Fruit fly (Drosophila melanogaster) whole organism, embryonic: Measurements from ENCODE around the gene deltaCOP.

ENCODE experiments used
- Adf1 ChIP-seq: fragments of 200-800 bp; sonication (Bioruptor generic); IDR thresholded peaks from 2 replicates; pipeline ENCODE4 v1.3.6; 2022; ENCODE audit warnings: missing biosample characterization, missing genetic modification characterization
- Antp ChIP-seq: fragments of 200-800 bp; sonication (Bioruptor generic); optimal IDR thresholded peaks from 3 replicates; lab custom pipeline; 2016; ENCODE audit warnings: missing biosample characterization, missing genetic modification characterization
- Atf3 ChIP-seq: fragments of 200-800 bp; sonication (Bioruptor generic); optimal IDR thresholded peaks from 3 replicates; lab custom pipeline; 2016; ENCODE audit warnings: missing biosample characterization, missing genetic modification characterization
- BEAF-32 ChIP-seq: fragments of 200-800 bp; sonication (Bioruptor generic); optimal IDR thresholded peaks from 3 replicates; lab custom pipeline; 2017; ENCODE audit warnings: missing biosample characterization, missing genetic modification characterization, mild to moderate bottlenecking, moderate library complexity, missing genetic modification reagents
- CG10462 ChIP-seq: fragments of 200-800 bp; sonication (Bioruptor generic); optimal IDR thresholded peaks from 2 replicates; lab custom pipeline; 2016; ENCODE audit warnings: missing biosample characterization, missing genetic modification characterization
- CG15269 ChIP-seq: fragments of 200-800 bp; sonication (Bioruptor generic); optimal IDR thresholded peaks from 2 replicates; lab custom pipeline; 2018; ENCODE audit warnings: missing biosample characterization, mild to moderate bottlenecking, missing genetic modification characterization, moderate library complexity
- CG16813 ChIP-seq: fragments of 200-800 bp; sonication (Bioruptor generic); IDR thresholded peaks from 3 replicates; pipeline ENCODE4 v1.3.6; 2022; ENCODE audit warnings: missing biosample characterization, missing genetic modification characterization; ENCODE audit not compliant: partially characterized antibody
- CG18476 ChIP-seq: fragments of 200-800 bp; sonication (Bioruptor generic); optimal IDR thresholded peaks from 2 replicates; lab custom pipeline; 2016; ENCODE audit warnings: missing biosample characterization, mild to moderate bottlenecking, missing genetic modification characterization
- CG3847 ChIP-seq: fragments of 200-800 bp; sonication (Bioruptor generic); IDR thresholded peaks from 2 replicates; pipeline ENCODE4 v1.3.6; 2022; ENCODE audit warnings: missing biosample characterization, missing genetic modification characterization
- CG43689 ChIP-seq: fragments of 200-800 bp; sonication (Bioruptor generic); IDR thresholded peaks from 2 replicates; pipeline ENCODE4 v1.3.6; 2022; ENCODE audit warnings: missing biosample characterization, missing genetic modification characterization
- CG7963 ChIP-seq: fragments of 200-800 bp; sonication (Bioruptor generic); IDR thresholded peaks from 3 replicates; pipeline ENCODE4 v1.3.6; 2022; ENCODE audit warnings: missing biosample characterization, missing genetic modification characterization; ENCODE audit not compliant: partially characterized antibody
- CG8478 ChIP-seq: fragments of >200 bp; optimal IDR thresholded peaks from 2 replicates; lab custom pipeline; 2018
- CG9932 ChIP-seq: fragments of 200-800 bp; sonication (Bioruptor generic); IDR thresholded peaks from 2 replicates; pipeline ENCODE4 v1.3.6; 2022; ENCODE audit warnings: missing biosample characterization, missing genetic modification characterization
- CrebB ChIP-seq: fragments of 200-800 bp; sonication (Bioruptor generic); optimal IDR thresholded peaks from 3 replicates; lab custom pipeline; 2018; ENCODE audit warnings: missing biosample characterization, mild to moderate bottlenecking, missing genetic modification characterization
- Doc3 ChIP-seq: fragments of 200-800 bp; sonication (Bioruptor generic); IDR thresholded peaks from 3 replicates; pipeline ENCODE4 v1.3.6; 2022; ENCODE audit warnings: missing biosample characterization, missing genetic modification characterization; ENCODE audit not compliant: partially characterized antibody
- Dp ChIP-seq: fragments of 200-800 bp; sonication (Bioruptor generic); optimal IDR thresholded peaks from 2 replicates; lab custom pipeline; 2018; ENCODE audit warnings: missing biosample characterization, mild to moderate bottlenecking, missing genetic modification characterization, moderate library complexity
- Fer3 ChIP-seq: fragments of 200-800 bp; sonication (Bioruptor generic); optimal IDR thresholded peaks from 2 replicates; lab custom pipeline; 2018; ENCODE audit warnings: missing biosample characterization, mild to moderate bottlenecking, missing genetic modification characterization, moderate library complexity
- HLH3B ChIP-seq: fragments of 200-800 bp; sonication (Bioruptor generic); IDR thresholded peaks from 2 replicates; pipeline ENCODE4 v1.3.6; 2022; ENCODE audit warnings: missing biosample characterization, missing genetic modification characterization
- Hr51 ChIP-seq, 2 experiments: fragments of 200-800 bp; sonication (Bioruptor generic); optimal IDR thresholded peaks; 2 replicates in 1 of 2; 3 replicates in 1 of 2; lab custom pipeline; 2016 to 2018; ENCODE audit warnings: missing biosample characterization in 2 of 2, missing genetic modification characterization in 2 of 2, mild to moderate bottlenecking in 1 of 2, moderate library complexity in 1 of 2
- Hr78 ChIP-seq, 2 experiments: fragments of 200-800 bp in 1 of 2; fragments of >200 bp in 1 of 2; sonication (Bioruptor generic) in 1 of 2; optimal IDR thresholded peaks; 2 replicates each; lab custom pipeline; 2017 to 2019; ENCODE audit warnings: missing biosample characterization in 2 of 2, missing genetic modification characterization in 2 of 2, mild to moderate bottlenecking in 1 of 2, moderate library complexity in 1 of 2
- Lim3 ChIP-seq: fragments of 200-800 bp; sonication (Bioruptor generic); IDR thresholded peaks from 2 replicates; pipeline ENCODE4 v1.3.6; 2022; ENCODE audit warnings: missing biosample characterization, missing genetic modification characterization
- Meics ChIP-seq: fragments of 200-800 bp; sonication (Bioruptor generic); optimal IDR thresholded peaks from 2 replicates; lab custom pipeline; 2017; ENCODE audit warnings: missing biosample characterization, mild to moderate bottlenecking, missing genetic modification characterization
- Ravus ChIP-seq: fragments of 200-800 bp; sonication (Bioruptor generic); IDR thresholded peaks from 2 replicates; pipeline ENCODE4 v1.3.6; 2022; ENCODE audit warnings: missing biosample characterization, missing genetic modification characterization
- Sin3A ChIP-seq: fragments of >200 bp; optimal IDR thresholded peaks from 2 replicates; lab custom pipeline; 2018
- ac ChIP-seq: fragments of 200-800 bp; sonication (Bioruptor generic); optimal IDR thresholded peaks from 3 replicates; lab custom pipeline; 2017; ENCODE audit warnings: missing biosample characterization, mild to moderate bottlenecking, missing genetic modification characterization
- aop ChIP-seq: fragments of 200-800 bp; sonication (Bioruptor generic); IDR thresholded peaks from 2 replicates; pipeline ENCODE4 v1.3.6; 2022; ENCODE audit warnings: missing biosample characterization, missing genetic modification characterization
- bbx ChIP-seq: fragments of 200-800 bp; sonication (Bioruptor generic); IDR thresholded peaks from 2 replicates; pipeline ENCODE4 v1.3.6; 2022; ENCODE audit warnings: missing biosample characterization, missing genetic modification characterization; ENCODE audit not compliant: partially characterized antibody
- caup ChIP-seq: fragments of 200-800 bp; sonication (Bioruptor generic); optimal IDR thresholded peaks from 3 replicates; lab custom pipeline; 2017; ENCODE audit warnings: missing biosample characterization, mild to moderate bottlenecking, missing genetic modification characterization, moderate library complexity; ENCODE audit not compliant: severe bottlenecking
- dmrt11E ChIP-seq: fragments of 200-800 bp; sonication (Bioruptor generic); optimal IDR thresholded peaks from 3 replicates; lab custom pipeline; 2018; ENCODE audit warnings: missing biosample characterization, mild to moderate bottlenecking, missing genetic modification characterization, moderate library complexity
- emc ChIP-seq: fragments of 200-800 bp; sonication (Bioruptor generic); optimal IDR thresholded peaks from 2 replicates; lab custom pipeline; 2016; ENCODE audit warnings: missing biosample characterization, missing genetic modification characterization
- hbn ChIP-seq: fragments of 200-800 bp; sonication (Bioruptor generic); IDR thresholded peaks from 2 replicates; pipeline ENCODE4 v1.3.6; 2022; ENCODE audit warnings: missing biosample characterization, missing genetic modification characterization; ENCODE audit not compliant: partially characterized antibody
- hth ChIP-seq: fragments of >200 bp; optimal IDR thresholded peaks from 2 replicates; lab custom pipeline; 2017; ENCODE audit warnings: inconsistent platforms
- ind ChIP-seq: fragments of 200-800 bp; sonication (Bioruptor generic); optimal IDR thresholded peaks from 3 replicates; lab custom pipeline; 2016; ENCODE audit warnings: missing biosample characterization, missing genetic modification characterization
- onecut ChIP-seq: fragments of 200-800 bp; sonication (Bioruptor generic); IDR thresholded peaks from 2 replicates; pipeline ENCODE4 v1.3.6; 2022; ENCODE audit warnings: missing biosample characterization, missing genetic modification characterization
- pan ChIP-seq, 4 experiments: fragments of >200 bp in 3 of 4; fragments of 200-800 bp in 1 of 4; sonication (Bioruptor generic) in 1 of 4; optimal IDR thresholded peaks in 3 of 4; IDR thresholded peaks in 1 of 4; 2 replicates each; pipeline versions ENCODE4 v1.3.6 to Lab custom; 2017 to 2022; ENCODE audit warnings: missing biosample characterization in 2 of 4, missing genetic modification characterization in 2 of 4, mixed read lengths in 1 of 4
- pita ChIP-seq: fragments of 200-800 bp; sonication (Bioruptor generic); optimal IDR thresholded peaks from 2 replicates; lab custom pipeline; 2017; ENCODE audit warnings: missing biosample characterization, mild to moderate bottlenecking, missing genetic modification characterization
- ranshi ChIP-seq: fragments of 200-800 bp; sonication (Bioruptor generic); IDR thresholded peaks from 2 replicates; pipeline ENCODE4 v1.3.6; 2022; ENCODE audit warnings: missing biosample characterization, missing genetic modification characterization
- rib ChIP-seq: fragments of 200-800 bp; sonication (Bioruptor generic); IDR thresholded peaks from 2 replicates; pipeline ENCODE4 v1.3.6; 2022; ENCODE audit warnings: missing biosample characterization, missing genetic modification characterization
- ro ChIP-seq: fragments of 200-800 bp; sonication (Bioruptor generic); IDR thresholded peaks from 2 replicates; pipeline ENCODE4 v1.3.6; 2022; ENCODE audit warnings: missing biosample characterization, missing genetic modification characterization
- row ChIP-seq: fragments of 200-800 bp; sonication (Bioruptor generic); IDR thresholded peaks from 3 replicates; pipeline ENCODE4 v1.3.6; 2022; ENCODE audit warnings: missing biosample characterization, missing genetic modification characterization
- sima ChIP-seq: fragments of 200-800 bp; sonication (Bioruptor generic); optimal IDR thresholded peaks from 2 replicates; lab custom pipeline; 2016; ENCODE audit warnings: missing biosample characterization, missing genetic modification characterization
- slou ChIP-seq: fragments of 200-800 bp; sonication (Bioruptor generic); optimal IDR thresholded peaks from 3 replicates; lab custom pipeline; 2016; ENCODE audit warnings: missing biosample characterization, missing genetic modification characterization
- sob ChIP-seq: fragments of 200-800 bp; sonication (Bioruptor generic); IDR thresholded peaks from 2 replicates; pipeline ENCODE4 v1.3.6; 2022; ENCODE audit warnings: missing biosample characterization, missing genetic modification characterization
- sr ChIP-seq: fragments of 200-800 bp; sonication (Bioruptor generic); IDR thresholded peaks from 3 replicates; pipeline ENCODE4 v1.3.6; 2022; ENCODE audit warnings: missing biosample characterization, missing genetic modification characterization
- tll ChIP-seq, 2 experiments: fragments of 200-800 bp in 1 of 2; fragments of >200 bp in 1 of 2; sonication (Bioruptor generic) in 1 of 2; optimal IDR thresholded peaks; 2 replicates each; lab custom pipeline; 2017 to 2019; ENCODE audit warnings: missing biosample characterization in 2 of 2, missing genetic modification characterization in 2 of 2, mild to moderate bottlenecking in 1 of 2, moderate library complexity in 1 of 2
- tna ChIP-seq: fragments of 200-800 bp; sonication (Bioruptor generic); IDR thresholded peaks from 2 replicates; pipeline ENCODE4 v1.3.6; 2022; ENCODE audit warnings: missing biosample characterization, missing genetic modification characterization; ENCODE audit not compliant: partially characterized antibody
- trem ChIP-seq: fragments of 200-800 bp; optimal IDR thresholded peaks from 3 replicates; lab custom pipeline; 2019; ENCODE audit warnings: missing biosample characterization, mild to moderate bottlenecking, missing genetic modification characterization, moderate library complexity
- zen ChIP-seq: fragments of 200-800 bp; sonication (Bioruptor generic); optimal IDR thresholded peaks from 3 replicates; lab custom pipeline; 2018; ENCODE audit warnings: missing biosample characterization, mild to moderate bottlenecking, missing genetic modification characterization, moderate library complexity
- zfh2 ChIP-seq: fragments of 200-800 bp; sonication (Bioruptor generic); optimal IDR thresholded peaks from 2 replicates; lab custom pipeline; 2016; ENCODE audit warnings: missing biosample characterization, missing genetic modification characterization

deltaCOP gene

DNA sequence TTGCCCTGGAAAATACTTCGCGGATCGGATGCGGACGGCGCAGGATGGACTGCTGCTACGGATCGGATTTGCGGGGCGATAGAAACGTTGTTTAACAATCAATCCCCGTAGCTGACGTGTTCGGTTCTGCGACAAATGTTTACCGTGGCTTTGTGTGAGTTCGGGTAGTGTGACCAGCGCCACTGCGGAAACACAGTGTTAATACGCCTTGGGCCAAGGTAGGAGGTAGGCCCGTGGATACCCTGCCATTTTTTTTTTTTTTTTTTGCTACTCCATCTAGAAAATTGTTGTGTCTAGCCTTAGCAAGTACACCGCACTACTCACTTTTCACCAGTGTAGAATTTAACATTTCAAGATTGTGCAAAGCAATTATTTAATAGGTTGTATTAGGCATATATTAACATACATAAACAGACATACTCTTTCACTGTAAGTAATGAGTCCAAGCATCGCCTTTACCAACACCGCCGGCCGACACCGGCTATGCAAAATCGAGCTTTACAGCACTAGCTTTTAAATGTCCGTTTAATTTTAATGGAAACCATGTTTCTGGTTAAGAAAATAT lies at the start of gene deltaCOP (continued):
- TF ChIP-seq ranshi (peak; percentile 70; the same call in 1 of the 2 replicates), Antp (GFP tag; lab: Kevin White, UChicago) (peak; percentile 91), row (GFP tag; lab: Robert Waterston, UW) (peak; percentile 99), CG43689 (peak; percentile 51; the same call in 1 of the 2 replicates), CG18476 (peak; percentile 78), emc (GFP tag; lab: Kevin White, UChicago) (peak; percentile 69), ind (GFP tag; lab: Kevin White, UChicago) (peak; percentile 90), trem (peak; percentile 45), CG9932 (GFP tag; lab: Robert Waterston, UW) (peak; percentile 89), sima (GFP tag; lab: Kevin White, UChicago) (no peak), Hr51 (GFP tag; optimal IDR thresholded peaks at IDR 0.05; lab: Kevin White, UChicago) (peak; percentile 75 to 88), tna (GFP tag; lab: Robert Waterston, UW) (no peak), Ravus (GFP tag; lab: Robert Waterston, UW) (peak; percentile 24; the same call in 1 of the 2 replicates), caup (GFP tag; lab: Kevin White, UChicago) (peak; percentile 86), pita (no peak), ro (peak; percentile 31; the same call in 1 of the 2 replicates), CG3847 (GFP tag; lab: Robert Waterston, UW) (peak; percentile 89), CG8478 (no peak), aop (GFP tag; lab: Robert Waterston, UW) (no peak), zfh2 (GFP tag; lab: Kevin White, UChicago) (peak; percentile 94), Meics (GFP tag; lab: Kevin White, UChicago) (peak; percentile 81), CG7963 (GFP tag; lab: Robert Waterston, UW) (no peak), BEAF-32 (GFP tag; lab: Kevin White, UChicago) (peak; percentile 32), Dp (GFP tag; lab: Kevin White, UChicago) (peak; percentile 45), bbx (peak; percentile 17; the same call in 1 of the 2 replicates), tll (GFP tag; optimal IDR thresholded peaks at IDR 0.05; lab: Kevin White, UChicago) (peak in 1 of 2 experiments; percentile 69), Lim3 (GFP tag; lab: Robert Waterston, UW) (no peak), Fer3 (tag; lab: Kevin White, UChicago) (peak; percentile 64), Sin3A (lab: Kevin White, UChicago) (peak; percentile 85), Atf3 (GFP tag; lab: Kevin White, UChicago) (peak; percentile 86), rib (peak; percentile 75), CG16813 (no peak), hbn (GFP tag; lab: Robert Waterston, UW) (no peak), hth (lab: Kevin White, UChicago) (no peak), ac (GFP tag; lab: Kevin White, UChicago) (no peak), CG10462 (GFP tag; lab: Kevin White, UChicago) (peak; percentile 66), Adf1 (GFP tag; lab: Robert Waterston, UW) (peak; percentile 45), HLH3B (peak; percentile 70), zen (tag; lab: Kevin White, UChicago) (peak; percentile 59), dmrt11E (tag; lab: Kevin White, UChicago) (peak; percentile 66), CrebB (peak; percentile 31), slou (GFP tag; lab: Kevin White, UChicago) (peak; percentile 72), CG15269 (tag; lab: Kevin White, UChicago) (peak; percentile 79), sr (GFP tag; lab: Robert Waterston, UW) (no peak), Doc3 (GFP tag; lab: Robert Waterston, UW) (no peak), onecut (GFP tag; lab: Robert Waterston, UW) (peak; percentile 56), sob (GFP tag; lab: Robert Waterston, UW) (peak; percentile 90), pan (optimal IDR thresholded peaks at IDR 0.05; lab: Kevin White, UChicago) (peak in 1 of 2 experiments; percentile 42), pan (GFP tag; optimal IDR thresholded peaks at IDR 0.05 in 1 of 2, IDR thresholded peaks at IDR 0.05 in 1 of 2) (peak in 1 of 2 experiments; percentile 76), Hr78 (GFP tag; optimal IDR thresholded peaks at IDR 0.05; lab: Kevin White, UChicago) (peak in 1 of 2 experiments; percentile 2)
